Worm (Caenorhabditis elegans) whole organism, L3 larva: ENCODE measurements around the gene F59A1.16.

Experiments used
- R02D3.7 ChIP-seq: fragments of 150-350 bp; optimal IDR thresholded peaks from 2 replicates; lab custom pipeline; 2014; ENCODE audit warnings: missing biosample characterization, missing genetic modification characterization
- ama-1 ChIP-seq: fragments of 150-350 bp; optimal IDR thresholded peaks from 2 replicates; lab custom pipeline; 2018
- egl-27 ChIP-seq: sonication (generic microtip); optimal IDR thresholded peaks from 4 replicates; lab custom pipeline; 2017; ENCODE audit warnings: missing biosample characterization, missing genetic modification reagents, missing genetic modification characterization
- nhr-12 ChIP-seq: fragments of 150-350 bp; optimal IDR thresholded peaks from 2 replicates; lab custom pipeline; 2014; ENCODE audit warnings: missing biosample characterization, missing genetic modification characterization
- nhr-67 ChIP-seq: fragments of 150-350 bp; optimal IDR thresholded peaks from 2 replicates; lab custom pipeline; 2014; ENCODE audit warnings: missing biosample characterization, missing genetic modification characterization
- pqm-1 ChIP-seq: fragments of 150-350 bp; optimal IDR thresholded peaks from 2 replicates; lab custom pipeline; 2017; ENCODE audit warnings: missing biosample characterization, missing genetic modification characterization, inconsistent platforms
- unc-39 ChIP-seq: sonication (generic microtip); optimal IDR thresholded peaks from 4 replicates; lab custom pipeline; 2017; ENCODE audit warnings: missing biosample characterization, missing genetic modification characterization
- ztf-4 ChIP-seq: fragments of 150-350 bp; optimal IDR thresholded peaks from 2 replicates; lab custom pipeline; 2014; ENCODE audit warnings: missing biosample characterization, missing genetic modification characterization

ce11 chrV:17684857-17685256 is at the start of gene F59A1.16, which contains the start of gene F59A1.6:
- TF ChIP-seq R02D3.7 (tag; lab: Kevin White, UChicago) (no peak), ama-1 (lab: Kevin White, UChicago) (no peak), pqm-1 (tag; lab: Kevin White, UChicago) (no peak), nhr-12 (tag; lab: Kevin White, UChicago) (no peak), ztf-4 (tag; lab: Kevin White, UChicago) (no peak), egl-27 (no peak), unc-39 (tag; lab: Kevin White, UChicago) (no peak), nhr-67 (tag; lab: Kevin White, UChicago) (no peak)
